Worm (Caenorhabditis elegans) whole organism, young adult: ENCODE data around the gene ttr-31.
A peak's percentile ranks its signal among the peaks of the same experiment; 100 is the strongest.

Experiments
- B0035.1 ChIP-seq: sonication (generic microtip); optimal IDR thresholded peaks from 2 replicates; lab custom pipeline; 2016; ENCODE audit warnings: missing genetic modification characterization, mild to moderate bottlenecking, missing compliant biosample characterization, missing genotype, missing genetic modification reagents
- B0336.3 ChIP-seq: fragments of 200-800 bp; sonication (Bioruptor generic); IDR thresholded peaks from 2 replicates; pipeline ENCODE4 v1.3.6; 2022; ENCODE audit warnings: missing genetic modification characterization, missing compliant biosample characterization
- C06A6.2 ChIP-seq: fragments of 200-800 bp; sonication (Bioruptor generic); conservative IDR thresholded peaks from 2 replicates; pipeline ENCODE4 v1.3.6; 2022; ENCODE audit warnings: missing genetic modification characterization, missing compliant biosample characterization
- F10E7.11 ChIP-seq: sonication (generic microtip); optimal IDR thresholded peaks from 2 replicates; lab custom pipeline; 2017; ENCODE audit warnings: mild to moderate bottlenecking, missing genetic modification characterization, moderate library complexity, missing compliant biosample characterization
- F23B12.7 ChIP-seq: sonication (generic microtip); optimal IDR thresholded peaks from 2 replicates; lab custom pipeline; 2017; ENCODE audit warnings: missing genetic modification characterization, mild to moderate bottlenecking, missing compliant biosample characterization, antibody characterized with exemption, moderate library complexity; ENCODE audit not compliant: insufficient read depth
- F37B4.10 ChIP-seq: fragments of 200-800 bp; sonication (Bioruptor generic); IDR thresholded peaks from 2 replicates; pipeline ENCODE4 v1.3.6; 2022; ENCODE audit warnings: missing genetic modification characterization, missing compliant biosample characterization
- K11D2.4 ChIP-seq: fragments of 200-800 bp; sonication (Bioruptor generic); IDR thresholded peaks from 2 replicates; pipeline ENCODE4 v1.3.6; 2022; ENCODE audit warnings: missing genetic modification reagents, missing genetic modification characterization, missing compliant biosample characterization
- K12H6.12 ChIP-seq: fragments of 200-800 bp; sonication (Bioruptor generic); optimal IDR thresholded peaks from 2 replicates; lab custom pipeline; 2018; ENCODE audit warnings: mild to moderate bottlenecking, missing genetic modification characterization, missing compliant biosample characterization
- Y67H2A.10 ChIP-seq: fragments of 200-800 bp; sonication (Bioruptor generic); conservative IDR thresholded peaks from 2 replicates; pipeline ENCODE4 v1.3.6; 2022; ENCODE audit warnings: missing genetic modification reagents, missing genetic modification characterization, missing compliant biosample characterization
- Y79H2A.3 ChIP-seq: fragments of 200-800 bp; sonication (Bioruptor generic); conservative IDR thresholded peaks from 2 replicates; pipeline ENCODE4 v1.3.6; 2022; ENCODE audit warnings: missing genetic modification reagents, missing genetic modification characterization, missing compliant biosample characterization
- akir-1 ChIP-seq: fragments of 200-800 bp; sonication (Bioruptor generic); optimal IDR thresholded peaks from 2 replicates; lab custom pipeline; 2018; ENCODE audit warnings: mild to moderate bottlenecking, missing genetic modification characterization, moderate library complexity, missing compliant biosample characterization
- ama-1 ChIP-seq, 3 experiments: fragments of 150-350 bp in 1 of 3; sonication (generic microtip) in 2 of 3; optimal IDR thresholded peaks; 2 replicates each; lab custom pipeline; 2014 to 2018; ENCODE audit warnings: missing biosample characterization in 2 of 3, missing genetic modification characterization in 2 of 3, missing genetic modification reagents in 2 of 3
- aptf-2 ChIP-seq: fragments of 200-800 bp; sonication (Bioruptor generic); conservative IDR thresholded peaks from 2 replicates; pipeline ENCODE4 v1.3.6; 2022; ENCODE audit warnings: missing genetic modification reagents, missing genetic modification characterization, missing compliant biosample characterization
- aptf-3 ChIP-seq: fragments of 200-800 bp; sonication (Bioruptor generic); IDR thresholded peaks from 2 replicates; pipeline ENCODE4 v1.3.6; 2022; ENCODE audit warnings: missing genetic modification characterization, missing compliant biosample characterization
- atf-7 ChIP-seq: sonication (generic microtip); optimal IDR thresholded peaks from 2 replicates; lab custom pipeline; 2017; ENCODE audit warnings: mild to moderate bottlenecking, missing genetic modification characterization, missing compliant biosample characterization
- chd-7 ChIP-seq: sonication (generic microtip); optimal IDR thresholded peaks from 2 replicates; lab custom pipeline; 2016; ENCODE audit warnings: mild to moderate bottlenecking, missing genetic modification characterization, moderate library complexity, missing compliant biosample characterization
- egl-18 ChIP-seq: fragments of 200-800 bp; sonication (Bioruptor generic); IDR thresholded peaks from 2 replicates; pipeline ENCODE4 v1.3.6; 2022; ENCODE audit warnings: missing genetic modification reagents, missing genetic modification characterization, missing compliant biosample characterization
- ekl-4 ChIP-seq: fragments of 200-800 bp; sonication (Bioruptor generic); IDR thresholded peaks from 2 replicates; pipeline ENCODE4 v1.3.6; 2022; ENCODE audit warnings: missing genetic modification reagents, missing genetic modification characterization, missing compliant biosample characterization
- gei-17 ChIP-seq: fragments of 200-800 bp; sonication (Bioruptor generic); optimal IDR thresholded peaks from 2 replicates; lab custom pipeline; 2018; ENCODE audit warnings: mild to moderate bottlenecking, missing genetic modification characterization, missing compliant biosample characterization
- him-1 ChIP-seq: sonication (generic microtip); optimal IDR thresholded peaks from 2 replicates; lab custom pipeline; 2016; ENCODE audit warnings: missing genotype, missing genetic modification reagents, missing genetic modification characterization, missing compliant biosample characterization
- hlh-12 ChIP-seq: sonication (generic microtip); optimal IDR thresholded peaks from 2 replicates; lab custom pipeline; 2016; ENCODE audit warnings: missing genetic modification characterization, missing compliant biosample characterization
- hlh-26 ChIP-seq: fragments of 200-800 bp; sonication (Bioruptor generic); conservative IDR thresholded peaks from 2 replicates; pipeline ENCODE4 v1.3.6; 2022; ENCODE audit warnings: missing genetic modification reagents, missing genetic modification characterization, missing compliant biosample characterization
- hmg-1.2 ChIP-seq: fragments of 200-800 bp; sonication (Bioruptor generic); IDR thresholded peaks from 2 replicates; pipeline ENCODE4 v1.3.6; 2022; ENCODE audit warnings: missing genetic modification reagents, missing genetic modification characterization, missing compliant biosample characterization
- hmg-20 ChIP-seq: fragments of 200-800 bp; sonication (Bioruptor generic); IDR thresholded peaks from 2 replicates; pipeline ENCODE4 v1.3.6; 2022; ENCODE audit warnings: missing genetic modification reagents, missing genetic modification characterization, missing compliant biosample characterization
- hrde-1 ChIP-seq: sonication (generic microtip); optimal IDR thresholded peaks from 2 replicates; lab custom pipeline; 2016; ENCODE audit warnings: missing genetic modification characterization, mild to moderate bottlenecking, missing compliant biosample characterization, moderate library complexity, missing genotype, missing genetic modification reagents, borderline replicate concordance
- hsf-1 ChIP-seq: fragments of 200-800 bp; sonication (Bioruptor generic); IDR thresholded peaks from 2 replicates; pipeline ENCODE4 v1.3.6; 2022; ENCODE audit warnings: missing genetic modification reagents, missing genetic modification characterization, missing compliant biosample characterization
- let-526 ChIP-seq: fragments of 200-800 bp; sonication (Bioruptor generic); IDR thresholded peaks from 2 replicates; pipeline ENCODE4 v1.3.6; 2022; ENCODE audit warnings: missing genetic modification reagents, missing genetic modification characterization, missing compliant biosample characterization
- lin-26 ChIP-seq: fragments of 200-800 bp; sonication (Bioruptor generic); IDR thresholded peaks from 2 replicates; pipeline ENCODE4 v1.3.6; 2022; ENCODE audit warnings: missing genetic modification reagents, missing genetic modification characterization, missing compliant biosample characterization
- lin-35 ChIP-seq, 3 experiments: fragments of 150-350 bp in 2 of 3; sonication (generic microtip) in 1 of 3; optimal IDR thresholded peaks; 2 replicates each; lab custom pipeline; 2014 to 2018; ENCODE audit warnings: missing biosample characterization in 3 of 3, missing genetic modification characterization in 3 of 3, missing genetic modification reagents in 3 of 3
- lin-40 ChIP-seq: sonication (generic microtip); optimal IDR thresholded peaks from 2 replicates; lab custom pipeline; 2016; ENCODE audit warnings: missing genetic modification characterization, mild to moderate bottlenecking, missing compliant biosample characterization, missing genotype, missing genetic modification reagents
- lsl-1 ChIP-seq: fragments of 200-800 bp; sonication (Bioruptor generic); optimal IDR thresholded peaks from 2 replicates; lab custom pipeline; 2018; ENCODE audit warnings: mild to moderate bottlenecking, missing genetic modification characterization, moderate library complexity, missing compliant biosample characterization
- madf-3 ChIP-seq: fragments of 200-800 bp; sonication (Bioruptor generic); IDR thresholded peaks from 2 replicates; pipeline ENCODE4 v1.3.6; 2022; ENCODE audit warnings: missing genetic modification reagents, missing genetic modification characterization, missing compliant biosample characterization
- madf-8 ChIP-seq: fragments of 200-800 bp; sonication (Bioruptor generic); conservative IDR thresholded peaks from 2 replicates; pipeline ENCODE4 v1.3.6; 2022; ENCODE audit warnings: missing genetic modification reagents, missing genetic modification characterization, missing compliant biosample characterization
- mes-4 ChIP-seq: sonication (generic microtip); optimal IDR thresholded peaks from 2 replicates; lab custom pipeline; 2016; ENCODE audit warnings: missing genotype, missing genetic modification characterization, missing compliant biosample characterization
- nhr-120 ChIP-seq: fragments of 200-800 bp; sonication (Bioruptor generic); IDR thresholded peaks from 2 replicates; pipeline ENCODE4 v1.3.6; 2022; ENCODE audit warnings: missing genetic modification characterization, missing compliant biosample characterization
- pha-4 ChIP-seq: fragments of 150-350 bp; sonication (generic microtip); optimal IDR thresholded peaks from 2 replicates; lab custom pipeline; 2014; ENCODE audit warnings: missing biosample characterization, missing genetic modification reagents, missing genetic modification characterization
- rpc-1 ChIP-seq, 2 experiments: fragments of 150-350 bp in 1 of 2; sonication (generic microtip) in 1 of 2; optimal IDR thresholded peaks; 2 replicates each; lab custom pipeline; 2014 to 2018; ENCODE audit warnings: missing biosample characterization in 1 of 2, missing genetic modification characterization in 1 of 2, missing genetic modification reagents in 1 of 2, missing genotype in 1 of 2
- sdz-38 ChIP-seq: sonication (generic microtip); optimal IDR thresholded peaks from 2 replicates; lab custom pipeline; 2016; ENCODE audit warnings: missing genotype, missing genetic modification characterization, missing compliant biosample characterization
- sea-2 ChIP-seq: fragments of 200-800 bp; sonication (Bioruptor generic); IDR thresholded peaks from 2 replicates; pipeline ENCODE4 v1.3.6; 2022; ENCODE audit warnings: missing genetic modification characterization, missing compliant biosample characterization
- snpc-1.3 ChIP-seq: sonication (generic microtip); optimal IDR thresholded peaks from 2 replicates; lab custom pipeline; 2017; ENCODE audit warnings: missing genetic modification characterization, mild to moderate bottlenecking, missing compliant biosample characterization, antibody characterized with exemption, moderate library complexity, missing genotype, missing genetic modification reagents; ENCODE audit not compliant: insufficient read depth
- snpc-3.4 ChIP-seq: sonication (generic microtip); optimal IDR thresholded peaks from 2 replicates; lab custom pipeline; 2017; ENCODE audit warnings: missing genetic modification characterization, mild to moderate bottlenecking, missing compliant biosample characterization, antibody characterized with exemption, moderate library complexity, missing genotype, missing genetic modification reagents
- sptf-2 ChIP-seq: fragments of 200-800 bp; sonication (Bioruptor generic); optimal IDR thresholded peaks from 2 replicates; lab custom pipeline; 2018; ENCODE audit warnings: mild to moderate bottlenecking, missing genetic modification characterization, missing compliant biosample characterization
- unc-130 ChIP-seq: sonication (generic microtip); optimal IDR thresholded peaks from 2 replicates; lab custom pipeline; 2016; ENCODE audit warnings: missing genetic modification reagents, missing genetic modification characterization, missing compliant biosample characterization
- xnd-1 ChIP-seq: sonication (generic microtip); optimal IDR thresholded peaks from 2 replicates; lab custom pipeline; 2016; ENCODE audit warnings: missing genotype, missing genetic modification reagents, missing genetic modification characterization, missing compliant biosample characterization
- ztf-22 ChIP-seq: fragments of 200-800 bp; sonication (Bioruptor generic); optimal IDR thresholded peaks from 2 replicates; lab custom pipeline; 2018; ENCODE audit warnings: mild to moderate bottlenecking, missing genetic modification characterization, moderate library complexity, missing compliant biosample characterization
- ztf-26 ChIP-seq: sonication (generic microtip); optimal IDR thresholded peaks from 2 replicates; lab custom pipeline; 2017; ENCODE audit warnings: missing genetic modification characterization, missing compliant biosample characterization
- ztf-3 ChIP-seq: fragments of 200-800 bp; sonication (Bioruptor generic); optimal IDR thresholded peaks from 2 replicates; lab custom pipeline; 2018; ENCODE audit warnings: mild to moderate bottlenecking, missing genetic modification characterization, missing compliant biosample characterization

The ttr-31 gene

DNA sequence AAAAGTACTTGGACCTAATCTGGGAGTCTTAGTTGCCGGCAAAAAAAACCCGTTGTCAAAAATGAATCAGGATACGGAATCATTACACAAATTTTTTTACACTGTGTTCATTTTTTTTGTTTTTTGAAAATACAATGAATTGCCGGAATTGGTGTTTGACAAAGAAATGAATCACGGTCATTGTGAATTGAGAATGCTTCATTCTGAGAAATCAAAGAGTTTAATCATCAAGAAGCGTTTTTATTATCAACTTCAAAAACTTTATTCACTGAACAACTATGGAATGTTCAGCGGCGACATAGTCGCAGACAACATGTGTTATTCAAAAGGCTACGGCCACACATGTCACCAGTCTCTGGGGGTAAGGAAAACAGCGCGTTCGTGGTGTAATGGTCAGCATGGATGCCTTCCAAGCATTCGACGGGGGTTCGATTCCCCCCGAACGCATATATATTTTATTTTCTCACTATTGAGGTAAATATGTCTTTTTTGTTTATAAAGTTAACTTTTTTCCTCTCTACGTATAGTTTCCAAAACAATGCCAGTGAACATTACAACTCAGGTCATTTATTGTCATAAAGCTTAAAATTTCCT, 45.3 kb downstream of the ttr-31 start, which contains the start of gene nas-10 (continued):
- TF ChIP-seq F23B12.7 (tag; lab: Kevin White, UChicago) (no peak), atf-7 (tag; lab: Kevin White, UChicago) (peak; percentile 22), lin-26 (peak; percentile 95), ekl-4 (GFP tag; lab: Robert Waterston, UW) (no peak), akir-1 (no peak), xnd-1 (no peak), K12H6.12 (peak; percentile 47), C06A6.2 (GFP tag; lab: Robert Waterston, UW) (no peak), him-1 (tag; lab: Kevin White, UChicago) (peak; percentile 90), hrde-1 (tag; lab: Kevin White, UChicago) (peak; percentile 73), rpc-1 (optimal IDR thresholded peaks at IDR 0.05; lab: Kevin White, UChicago) (peak; percentile 91), rpc-1 (tag; optimal IDR thresholded peaks at IDR 0.05; lab: Kevin White, UChicago) (peak; percentile 96), lin-35 (GFP tag; optimal IDR thresholded peaks at IDR 0.05; lab: Kevin White, UChicago) (no peak), snpc-3.4 (tag; lab: Kevin White, UChicago) (peak; percentile 87), madf-8 (GFP tag; lab: Robert Waterston, UW) (no peak), unc-130 (GFP tag; lab: Kevin White, UChicago) (no peak), F37B4.10 (GFP tag; lab: Robert Waterston, UW) (no peak), gei-17 (GFP tag; lab: Kevin White, UChicago) (no peak), sptf-2 (GFP tag; lab: Kevin White, UChicago) (peak; percentile 2), nhr-120 (GFP tag; lab: Robert Waterston, UW) (no peak), hsf-1 (no peak), lin-40 (tag; lab: Kevin White, UChicago) (no peak), ztf-3 (GFP tag; lab: Kevin White, UChicago) (no peak), chd-7 (peak; percentile 53), ztf-26 (tag; lab: Kevin White, UChicago) (peak; percentile 37), sdz-38 (tag; lab: Kevin White, UChicago) (no peak), egl-18 (GFP tag; lab: Robert Waterston, UW) (0 out of 2 replicates have a peak, but pooled peaks have one; percentile 63), Y79H2A.3 (no peak), hlh-12 (tag; lab: Kevin White, UChicago) (peak; percentile 34), Y67H2A.10 (no peak), B0035.1 (peak; percentile 64), pha-4 (no peak), snpc-1.3 (tag; lab: Kevin White, UChicago) (no peak), lsl-1 (GFP tag; lab: Kevin White, UChicago) (no peak), ztf-22 (GFP tag; lab: Kevin White, UChicago) (no peak), F10E7.11 (no peak), K11D2.4 (GFP tag; lab: Robert Waterston, UW) (0 out of 2 replicates have a peak, but pooled peaks have one; percentile 45), B0336.3 (GFP tag; lab: Robert Waterston, UW) (no peak), let-526 (GFP tag; lab: Robert Waterston, UW) (peak; percentile 81), sea-2 (no peak), aptf-3 (GFP tag; lab: Robert Waterston, UW) (0 out of 2 replicates have a peak, but pooled peaks have one; percentile 11), hmg-20 (GFP tag; lab: Robert Waterston, UW) (peak; percentile 57; the same call in 1 of the 2 replicates), aptf-2 (GFP tag; lab: Robert Waterston, UW) (0 out of 2 replicates have a peak, but pooled peaks have one; percentile 25), hmg-1.2 (peak; percentile 84), hlh-26 (GFP tag; lab: Robert Waterston, UW) (no peak), ama-1 (optimal IDR thresholded peaks at IDR 0.05; lab: Kevin White, UChicago) (no peak), ama-1 (GFP tag; optimal IDR thresholded peaks at IDR 0.05; lab: Kevin White, UChicago) (no peak), madf-3 (GFP tag; lab: Robert Waterston, UW) (no peak), mes-4 (tag; lab: Kevin White, UChicago) (peak; percentile 89)
